Fruit fly (Drosophila melanogaster): ENCODE measurements around the gene CG18135.

CG18135 gene

DNA sequence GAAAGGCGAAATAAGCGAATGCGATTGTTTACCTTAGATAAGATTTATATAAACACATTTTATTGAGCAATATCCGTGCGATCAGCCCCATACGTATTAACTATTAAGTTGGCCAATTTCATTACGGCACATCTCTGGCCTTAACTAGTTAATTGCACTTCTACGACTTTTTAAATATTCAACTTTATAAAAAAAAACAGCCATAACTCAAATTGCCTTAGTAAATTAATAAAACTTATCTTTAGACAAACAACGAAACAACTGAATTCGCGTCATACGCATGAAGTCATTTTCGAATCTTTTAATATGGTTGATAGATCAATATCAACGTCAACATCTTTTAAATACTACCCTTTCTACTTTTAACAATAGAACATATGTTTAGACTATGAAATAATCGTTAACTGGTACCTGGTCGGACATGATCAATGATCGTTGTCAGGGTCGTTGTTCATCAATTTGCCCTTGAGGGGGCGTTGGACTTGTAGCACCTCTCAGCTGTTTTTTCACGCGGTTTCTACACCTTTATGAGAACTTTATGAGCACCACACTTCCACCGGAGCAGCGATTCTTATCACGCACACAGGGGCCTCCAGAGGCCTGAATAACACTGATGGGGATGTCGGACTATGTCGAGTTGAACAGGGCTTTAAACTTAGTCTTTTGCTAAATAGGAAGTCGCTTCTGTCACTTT, at the start of gene CG18135:
CG18135 (minus strand) TSS at position 694 of the 694 bp plus-strand sequence.
- TF ChIP-seq OdsH (GFP tag; optimal IDR thresholded peaks at IDR 0.05) (no peak), CG3919 (GFP tag; optimal IDR thresholded peaks at IDR 0.05) (no peak), CG16779 (tag; optimal IDR thresholded peaks at IDR 0.05) (no peak)

DNA sequence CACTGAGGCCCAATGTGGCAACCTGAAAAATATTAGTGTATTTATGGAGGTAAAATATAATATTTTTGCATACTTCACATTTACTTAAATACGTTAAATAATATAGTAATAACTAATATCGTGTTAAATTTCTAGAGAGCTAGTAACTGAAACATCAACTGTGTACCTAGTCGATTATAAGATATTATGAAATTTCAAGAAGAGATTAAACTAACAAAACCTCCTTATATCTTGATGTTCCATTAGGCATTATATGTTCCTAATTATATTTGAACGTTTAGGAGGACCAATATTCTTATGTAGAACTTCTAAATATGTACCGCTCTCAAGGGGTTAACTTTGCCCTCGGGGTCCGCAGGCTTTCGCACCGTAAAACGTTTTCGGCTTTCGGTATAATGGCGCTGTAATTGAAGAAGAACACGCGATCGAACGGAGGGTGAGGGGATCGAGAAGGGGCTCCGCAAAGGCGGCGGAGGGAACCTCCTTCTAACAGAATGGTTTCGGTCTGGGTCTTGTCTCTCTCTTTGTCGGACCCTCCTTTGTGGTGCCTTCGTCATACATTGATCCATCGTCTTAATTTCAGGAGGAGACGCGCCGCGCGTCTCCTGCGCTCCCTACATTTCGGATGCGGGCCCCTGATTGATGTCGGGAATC, 48.4 kb upstream of the CG18135 start:
- TF ChIP-seq CG6808 (GFP tag; optimal IDR thresholded peaks at IDR 0.05) (peak; percentile 66), eg (GFP tag; IDR thresholded peaks at IDR 0.05) (no peak), CG32006 (GFP tag; optimal IDR thresholded peaks at IDR 0.05) (peak; percentile 31), Ets96B (tag; optimal IDR thresholded peaks at IDR 0.05) (peak; percentile 63), ss (GFP tag; optimal IDR thresholded peaks at IDR 0.05) (peak; percentile 66 to 98), Hr38 (GFP tag; optimal IDR thresholded peaks at IDR 0.05) (no peak), CG6854 (GFP tag; optimal IDR thresholded peaks at IDR 0.05) (peak; percentile 59), cyc (GFP tag; optimal IDR thresholded peaks at IDR 0.05) (peak; percentile 83), fkh (GFP tag; optimal IDR thresholded peaks at IDR 0.05) (no peak), CG9139 (GFP tag; optimal IDR thresholded peaks at IDR 0.05) (peak; percentile 38), OdsH (GFP tag; optimal IDR thresholded peaks at IDR 0.05) (peak; percentile 51), dac (GFP tag; optimal IDR thresholded peaks at IDR 0.05) (no peak), vri (GFP tag; optimal IDR thresholded peaks at IDR 0.05) (peak; percentile 59), fd85E (GFP tag; optimal IDR thresholded peaks at IDR 0.05) (no peak), Hr39 (GFP tag; optimal IDR thresholded peaks at IDR 0.05) (peak; percentile 67), CG15336 (GFP tag; IDR thresholded peaks at IDR 0.05) (0 out of 2 replicates have a peak, but pooled peaks have one; percentile 30), CG11294 (GFP tag; IDR thresholded peaks at IDR 0.05) (no peak), fd59A (GFP tag; optimal IDR thresholded peaks at IDR 0.05) (peak; percentile 33), achi (GFP tag; optimal IDR thresholded peaks at IDR 0.05) (peak; percentile 66), Gug (GFP tag; IDR thresholded peaks at IDR 0.05) (no peak), CG8632 (GFP tag; optimal IDR thresholded peaks at IDR 0.05) (peak; percentile 75), svp (GFP tag) (peak; percentile 93), salr (GFP tag; optimal IDR thresholded peaks at IDR 0.05) (peak in 1 of 2 experiments; percentile 44), esn (GFP tag; optimal IDR thresholded peaks at IDR 0.05) (peak; percentile 93), Eip78C (GFP tag) (peak; percentile 92), lz (GFP tag; optimal IDR thresholded peaks at IDR 0.05) (peak; percentile 86), CG10669 (GFP tag; optimal IDR thresholded peaks at IDR 0.05) (peak; percentile 56), CG6163 (GFP tag; IDR thresholded peaks at IDR 0.05) (no peak), Sox102F (GFP tag; optimal IDR thresholded peaks at IDR 0.05) (peak; percentile 72), CG34406 (GFP tag; optimal IDR thresholded peaks at IDR 0.05) (peak; percentile 75), spab (GFP tag; optimal IDR thresholded peaks at IDR 0.05) (peak; percentile 63), CG6276 (GFP tag; optimal IDR thresholded peaks at IDR 0.05) (no peak), CG7368 (GFP tag; optimal IDR thresholded peaks at IDR 0.05) (peak; percentile 33), CG16779 (tag; optimal IDR thresholded peaks at IDR 0.05) (peak; percentile 40), CG3032 (tag; optimal IDR thresholded peaks at IDR 0.05) (peak; percentile 58), CG4318 (GFP tag; optimal IDR thresholded peaks at IDR 0.05) (no peak), CG10631 (GFP tag; optimal IDR thresholded peaks at IDR 0.05) (peak; percentile 68), Hr4 (GFP tag; optimal IDR thresholded peaks at IDR 0.05) (no peak), CG3919 (GFP tag; optimal IDR thresholded peaks at IDR 0.05) (peak; percentile 71), dsx (GFP tag; optimal IDR thresholded peaks at IDR 0.05; ENCODE audit: poor library complexity, severe bottlenecking) (peak; percentile 12), Eip93F (GFP tag; optimal IDR thresholded peaks at IDR 0.05) (peak; percentile 74), net (GFP tag; optimal IDR thresholded peaks at IDR 0.05) (peak; percentile 53), Smox (GFP tag; optimal IDR thresholded peaks at IDR 0.05) (peak; percentile 86), CG8119 (GFP tag; IDR thresholded peaks at IDR 0.05) (0 out of 3 replicates have a peak, but pooled peaks have one; percentile 18), Eip75B (GFP tag; optimal IDR thresholded peaks at IDR 0.05) (peak; percentile 74), CG11762 (GFP tag; optimal IDR thresholded peaks at IDR 0.05; ENCODE audit: insufficient read depth) (peak; percentile 28), CG6792 (GFP tag; optimal IDR thresholded peaks at IDR 0.05) (peak; percentile 82)

Data from whole organism, prepupa.